Worm (Caenorhabditis elegans): Measurements from ENCODE around the gene otub-3.

DNA sequence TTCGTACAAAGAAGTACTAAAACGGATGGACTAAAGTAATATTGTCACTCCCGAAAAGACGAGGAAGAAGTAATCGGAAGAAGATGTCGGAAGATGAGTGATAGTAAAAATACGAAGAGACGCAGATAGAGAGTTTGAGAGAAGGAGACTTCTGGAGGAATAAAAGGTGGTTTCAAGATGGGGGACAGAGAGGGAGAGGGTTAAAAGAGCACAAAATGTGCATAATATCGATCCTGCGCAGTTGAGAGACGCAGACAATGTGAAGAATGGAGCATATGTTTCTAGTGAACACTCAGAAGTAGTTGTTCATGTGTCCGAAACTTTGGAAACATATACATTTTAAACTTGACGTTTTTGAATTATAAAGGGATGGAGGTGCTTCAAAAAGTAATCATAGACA is 34.5 kb downstream of the otub-3 start:
- TF ChIP-seq ztf-29 (GFP tag; IDR thresholded peaks at IDR 0.05) (no peak), ref-1 (GFP tag; conservative IDR thresholded peaks at IDR 0.05) (no peak), cog-1 (tag; optimal IDR thresholded peaks at IDR 0.05) (peak; percentile 47), klf-2 (GFP tag; conservative IDR thresholded peaks at IDR 0.05) (no peak), ztf-23 (GFP tag; IDR thresholded peaks at IDR 0.05) (no peak), T22C8.4 (GFP tag; IDR thresholded peaks at IDR 0.05) (peak; percentile 74), flt-1 (GFP tag; IDR thresholded peaks at IDR 0.05) (no peak), med-1 (GFP tag; optimal IDR thresholded peaks at IDR 0.05; ENCODE audit: insufficient read depth) (no peak), tab-1 (GFP tag; IDR thresholded peaks at IDR 0.05) (no peak)
